Worm (Caenorhabditis elegans) whole organism, young adult: ENCODE data around the gene sra-27.

Experiments used
- B0336.3 ChIP-seq: fragments of 200-800 bp; sonication (Bioruptor generic); IDR thresholded peaks from 2 replicates; pipeline ENCODE4 v1.3.6; 2022; ENCODE audit warnings: missing genetic modification characterization, missing compliant biosample characterization
- C17E4.6 ChIP-seq: fragments of 200-800 bp; sonication (Bioruptor generic); IDR thresholded peaks from 2 replicates; pipeline ENCODE4 v1.3.6; 2022; ENCODE audit warnings: missing genetic modification reagents, missing genetic modification characterization, missing compliant biosample characterization
- F22D6.2 ChIP-seq: sonication (generic microtip); optimal IDR thresholded peaks from 2 replicates; lab custom pipeline; 2016; ENCODE audit warnings: mild to moderate bottlenecking, missing genetic modification characterization, missing compliant biosample characterization
- F23B12.7 ChIP-seq: sonication (generic microtip); optimal IDR thresholded peaks from 2 replicates; lab custom pipeline; 2017; ENCODE audit warnings: missing genetic modification characterization, mild to moderate bottlenecking, missing compliant biosample characterization, antibody characterized with exemption, moderate library complexity; ENCODE audit not compliant: insufficient read depth
- F52B5.7 ChIP-seq: sonication (generic microtip); optimal IDR thresholded peaks from 2 replicates; lab custom pipeline; 2016; ENCODE audit warnings: mild to moderate bottlenecking, missing genetic modification characterization, missing compliant biosample characterization
- K11D2.4 ChIP-seq: fragments of 200-800 bp; sonication (Bioruptor generic); IDR thresholded peaks from 2 replicates; pipeline ENCODE4 v1.3.6; 2022; ENCODE audit warnings: missing genetic modification reagents, missing genetic modification characterization, missing compliant biosample characterization
- T07F8.4 ChIP-seq: sonication (generic microtip); optimal IDR thresholded peaks from 2 replicates; lab custom pipeline; 2016; ENCODE audit warnings: mild to moderate bottlenecking, missing genetic modification characterization, moderate library complexity, missing compliant biosample characterization
- T26A5.8 ChIP-seq: sonication (generic microtip); optimal IDR thresholded peaks from 2 replicates; lab custom pipeline; 2016; ENCODE audit warnings: missing genetic modification characterization, missing compliant biosample characterization
- Y56A3A.18 ChIP-seq: fragments of 200-800 bp; sonication (Bioruptor generic); IDR thresholded peaks from 2 replicates; pipeline ENCODE4 v1.3.6; 2022; ENCODE audit warnings: missing genetic modification reagents, missing genetic modification characterization, missing compliant biosample characterization
- Y95B8A.8 ChIP-seq: fragments of 200-800 bp; sonication (Bioruptor generic); IDR thresholded peaks from 2 replicates; pipeline ENCODE4 v1.3.6; 2022; ENCODE audit warnings: missing genetic modification reagents, missing genetic modification characterization, missing compliant biosample characterization
- ama-1 ChIP-seq, 3 experiments: fragments of 150-350 bp in 1 of 3; sonication (generic microtip) in 2 of 3; optimal IDR thresholded peaks; 2 replicates each; lab custom pipeline; 2014 to 2018; ENCODE audit warnings: missing biosample characterization in 2 of 3, missing genetic modification characterization in 2 of 3, missing genetic modification reagents in 2 of 3
- athp-1 ChIP-seq: sonication (generic microtip); optimal IDR thresholded peaks from 2 replicates; lab custom pipeline; 2017; ENCODE audit warnings: mild to moderate bottlenecking, missing genetic modification characterization, missing compliant biosample characterization
- cebp-1 ChIP-seq, 2 experiments: fragments of 200-800 bp in 1 of 2; sonication (Bioruptor generic) in 1 of 2; sonication (generic microtip) in 1 of 2; IDR thresholded peaks in 1 of 2; optimal IDR thresholded peaks in 1 of 2; 2 replicates each; pipeline versions ENCODE4 v1.3.6 to Lab custom; 2017 to 2022; ENCODE audit warnings: missing compliant biosample characterization in 2 of 2, missing genetic modification characterization in 2 of 2, mild to moderate bottlenecking in 1 of 2, missing genetic modification reagents in 1 of 2, moderate library complexity in 1 of 2
- dox-1 ChIP-seq: fragments of 200-800 bp; sonication (Bioruptor generic); IDR thresholded peaks from 2 replicates; pipeline ENCODE4 v1.3.6; 2022; ENCODE audit warnings: missing genetic modification reagents, missing genetic modification characterization, missing compliant biosample characterization
- ekl-4 ChIP-seq: fragments of 200-800 bp; sonication (Bioruptor generic); IDR thresholded peaks from 2 replicates; pipeline ENCODE4 v1.3.6; 2022; ENCODE audit warnings: missing genetic modification reagents, missing genetic modification characterization, missing compliant biosample characterization
- fkh-3 ChIP-seq: sonication (generic microtip); optimal IDR thresholded peaks from 2 replicates; lab custom pipeline; 2016; ENCODE audit warnings: mild to moderate bottlenecking, missing genetic modification characterization, missing compliant biosample characterization
- hlh-26 ChIP-seq: fragments of 200-800 bp; sonication (Bioruptor generic); conservative IDR thresholded peaks from 2 replicates; pipeline ENCODE4 v1.3.6; 2022; ENCODE audit warnings: missing genetic modification reagents, missing genetic modification characterization, missing compliant biosample characterization
- hmg-1.2 ChIP-seq: fragments of 200-800 bp; sonication (Bioruptor generic); IDR thresholded peaks from 2 replicates; pipeline ENCODE4 v1.3.6; 2022; ENCODE audit warnings: missing genetic modification reagents, missing genetic modification characterization, missing compliant biosample characterization
- hrde-1 ChIP-seq: sonication (generic microtip); optimal IDR thresholded peaks from 2 replicates; lab custom pipeline; 2016; ENCODE audit warnings: missing genetic modification characterization, mild to moderate bottlenecking, missing compliant biosample characterization, moderate library complexity, missing genotype, missing genetic modification reagents, borderline replicate concordance
- lin-26 ChIP-seq: fragments of 200-800 bp; sonication (Bioruptor generic); IDR thresholded peaks from 2 replicates; pipeline ENCODE4 v1.3.6; 2022; ENCODE audit warnings: missing genetic modification reagents, missing genetic modification characterization, missing compliant biosample characterization
- lir-1 ChIP-seq: fragments of 200-800 bp; sonication (Bioruptor generic); conservative IDR thresholded peaks from 2 replicates; pipeline ENCODE4 v1.3.6; 2022; ENCODE audit warnings: missing genetic modification reagents, missing genetic modification characterization, missing compliant biosample characterization
- lsy-27 ChIP-seq: sonication (generic microtip); optimal IDR thresholded peaks from 2 replicates; lab custom pipeline; 2017; ENCODE audit warnings: missing genetic modification characterization, mild to moderate bottlenecking, missing compliant biosample characterization, antibody characterized with exemption, missing genotype, borderline replicate concordance; ENCODE audit not compliant: insufficient read depth
- madf-10 ChIP-seq: sonication (generic microtip); optimal IDR thresholded peaks from 2 replicates; lab custom pipeline; 2016; ENCODE audit warnings: mild to moderate bottlenecking, missing genetic modification characterization, missing compliant biosample characterization
- madf-6 ChIP-seq: fragments of 200-800 bp; sonication (Bioruptor generic); IDR thresholded peaks from 2 replicates; pipeline ENCODE4 v1.3.6; 2022; ENCODE audit warnings: missing genetic modification reagents, missing genetic modification characterization, missing compliant biosample characterization
- mxl-1 ChIP-seq: sonication (generic microtip); optimal IDR thresholded peaks from 2 replicates; lab custom pipeline; 2016; ENCODE audit warnings: missing genetic modification characterization, missing compliant biosample characterization
- nfyb-1 ChIP-seq: fragments of 200-800 bp; sonication (Bioruptor generic); IDR thresholded peaks from 2 replicates; pipeline ENCODE4 v1.3.6; 2022; ENCODE audit warnings: missing genetic modification reagents, missing genetic modification characterization, missing compliant biosample characterization
- nhr-90 ChIP-seq: sonication (generic microtip); optimal IDR thresholded peaks from 2 replicates; lab custom pipeline; 2016; ENCODE audit warnings: missing genotype, mild to moderate bottlenecking, missing genetic modification characterization, missing compliant biosample characterization
- snpc-1.1 ChIP-seq: sonication (generic microtip); optimal IDR thresholded peaks from 2 replicates; lab custom pipeline; 2017; ENCODE audit warnings: missing genetic modification characterization, mild to moderate bottlenecking, missing compliant biosample characterization, antibody characterized with exemption, moderate library complexity, missing genotype, missing genetic modification reagents; ENCODE audit not compliant: insufficient read depth
- snpc-3.4 ChIP-seq: sonication (generic microtip); optimal IDR thresholded peaks from 2 replicates; lab custom pipeline; 2017; ENCODE audit warnings: missing genetic modification characterization, mild to moderate bottlenecking, missing compliant biosample characterization, antibody characterized with exemption, moderate library complexity, missing genotype, missing genetic modification reagents
- sptf-2 ChIP-seq: fragments of 200-800 bp; sonication (Bioruptor generic); optimal IDR thresholded peaks from 2 replicates; lab custom pipeline; 2018; ENCODE audit warnings: mild to moderate bottlenecking, missing genetic modification characterization, missing compliant biosample characterization
- tlf-1 ChIP-seq: fragments of 200-800 bp; sonication (Bioruptor generic); optimal IDR thresholded peaks from 2 replicates; lab custom pipeline; 2018; ENCODE audit warnings: mild to moderate bottlenecking, missing genetic modification characterization, missing compliant biosample characterization
- unc-62 ChIP-seq: fragments of 150-350 bp; optimal IDR thresholded peaks from 2 replicates; lab custom pipeline; 2014; ENCODE audit warnings: missing biosample characterization, missing genetic modification reagents, missing genetic modification characterization
- ztf-18 ChIP-seq: sonication (generic microtip); optimal IDR thresholded peaks from 2 replicates; lab custom pipeline; 2016; ENCODE audit warnings: missing genotype, mild to moderate bottlenecking, missing genetic modification characterization, missing compliant biosample characterization
- ztf-22 ChIP-seq: fragments of 200-800 bp; sonication (Bioruptor generic); optimal IDR thresholded peaks from 2 replicates; lab custom pipeline; 2018; ENCODE audit warnings: mild to moderate bottlenecking, missing genetic modification characterization, moderate library complexity, missing compliant biosample characterization
- ztf-6 ChIP-seq: fragments of 200-800 bp; sonication (Bioruptor generic); IDR thresholded peaks from 2 replicates; pipeline ENCODE4 v1.3.6; 2022; ENCODE audit warnings: missing genetic modification reagents, missing genetic modification characterization, missing compliant biosample characterization

Gene sra-27

ce11 chrII:6588605-6589292 is 19.9 kb downstream of the sra-27 start, which contains the start of gene icd-1 (continued):
- TF ChIP-seq unc-62 (GFP tag; lab: Kevin White, UChicago) (peak; percentile 95), Y56A3A.18 (0 out of 2 replicates have a peak, but pooled peaks have one; percentile 19), T07F8.4 (tag; lab: Kevin White, UChicago) (no peak), ztf-18 (tag; lab: Kevin White, UChicago) (peak; percentile 70), ama-1 (optimal IDR thresholded peaks at IDR 0.05; lab: Kevin White, UChicago) (no peak), ama-1 (GFP tag; optimal IDR thresholded peaks at IDR 0.05; lab: Kevin White, UChicago) (peak in 1 of 2 experiments; percentile 12), fkh-3 (no peak), F22D6.2 (peak; percentile 48), snpc-1.1 (tag; lab: Kevin White, UChicago) (peak; percentile 77), lsy-27 (tag; lab: Kevin White, UChicago) (no peak), sptf-2 (GFP tag; lab: Kevin White, UChicago) (no peak), hmg-1.2 (GFP tag; lab: Robert Waterston, UW) (peak; percentile 99), C17E4.6 (peak; percentile 57; the same call in 1 of the 2 replicates), lin-26 (GFP tag; lab: Robert Waterston, UW) (peak; percentile 45; the same call in 1 of the 2 replicates), madf-10 (peak; percentile 79), hlh-26 (no peak), tlf-1 (GFP tag; lab: Kevin White, UChicago) (peak; percentile 94)

ce11 chrII:6589408-6589807 is 20.6 kb downstream of the sra-27 start, which contains the start of gene vps-32.1:
vps-32.1 (plus strand) TSS chrII:6589708.
- TF ChIP-seq athp-1 (tag; lab: Kevin White, UChicago) (no peak), lin-26 (GFP tag; lab: Robert Waterston, UW) (0 out of 2 replicates have a peak, but pooled peaks have one; percentile 19), ztf-22 (GFP tag; lab: Kevin White, UChicago) (no peak), F23B12.7 (no peak), sptf-2 (GFP tag; lab: Kevin White, UChicago) (no peak)

ce11 chrII:6591000-6591399 is 22.2 kb downstream of the sra-27 start:
- TF ChIP-seq lir-1 (GFP tag; lab: Robert Waterston, UW) = no peak
- TF ChIP-seq T26A5.8 = peak; percentile 54
- no peak for TF ChIP-seq hlh-26
- TF ChIP-seq K11D2.4 = 0 out of 2 replicates have a peak, but pooled peaks have one; percentile 15
- TF ChIP-seq madf-6 (GFP tag; lab: Robert Waterston, UW) = 0 out of 2 replicates have a peak, but pooled peaks have one; percentile 33
- peak; percentile 72; the same call in 1 of the 2 replicates for TF ChIP-seq nfyb-1 (GFP tag; lab: Robert Waterston, UW)
- peak; percentile 26 for TF ChIP-seq mxl-1 (tag; lab: Kevin White, UChicago)
- peak; percentile 21; the same call in 1 of the 2 replicates for TF ChIP-seq hmg-1.2 (GFP tag; lab: Robert Waterston, UW)
- TF ChIP-seq hrde-1 = peak; percentile 26
- TF ChIP-seq ztf-6 = no peak
- 0 out of 2 replicates have a peak, but pooled peaks have one; percentile 9 for TF ChIP-seq dox-1
- TF ChIP-seq F52B5.7 (tag; lab: Kevin White, UChicago) = peak; percentile 42
- TF ChIP-seq B0336.3 = peak; percentile 55; the same call in 1 of the 2 replicates
- no peak for TF ChIP-seq athp-1 (tag; lab: Kevin White, UChicago)
- TF ChIP-seq ekl-4 (GFP tag; lab: Robert Waterston, UW) = 0 out of 2 replicates have a peak, but pooled peaks have one; percentile 27
- peak; percentile 15 for TF ChIP-seq nhr-90 (tag; lab: Kevin White, UChicago)
- TF ChIP-seq cebp-1 (GFP tag; IDR thresholded peaks at IDR 0.05; lab: Robert Waterston, UW) = no peak
- peak; percentile 46 for TF ChIP-seq cebp-1 (tag; optimal IDR thresholded peaks at IDR 0.05; lab: Kevin White, UChicago)
- TF ChIP-seq snpc-3.4 (tag; lab: Kevin White, UChicago) = no peak
- TF ChIP-seq Y95B8A.8 (GFP tag; lab: Robert Waterston, UW) = 0 out of 2 replicates have a peak, but pooled peaks have one; percentile 53
- no peak for TF ChIP-seq sptf-2 (GFP tag; lab: Kevin White, UChicago)
